Fruit fly (Drosophila melanogaster) whole organism, embryonic: ENCODE data around the gene CG3630.

Experiments used
- Abd-B ChIP-seq: fragments of 200-800 bp; sonication (Bioruptor generic); optimal IDR thresholded peaks from 2 replicates; lab custom pipeline; 2018; ENCODE audit warnings: missing biosample characterization, mild to moderate bottlenecking, missing genetic modification characterization, moderate library complexity
- Atf3 ChIP-seq: fragments of 200-800 bp; sonication (Bioruptor generic); optimal IDR thresholded peaks from 3 replicates; lab custom pipeline; 2016; ENCODE audit warnings: missing biosample characterization, missing genetic modification characterization
- Bteb2 ChIP-seq: fragments of 200-800 bp; sonication (Bioruptor generic); optimal IDR thresholded peaks from 2 replicates; lab custom pipeline; 2016; ENCODE audit warnings: missing biosample characterization, missing genetic modification characterization
- CG10147 ChIP-seq: fragments of 200-800 bp; sonication (Bioruptor generic); optimal IDR thresholded peaks from 2 replicates; lab custom pipeline; 2019; ENCODE audit warnings: missing biosample characterization, mild to moderate bottlenecking, missing genetic modification characterization, moderate library complexity
- CG10431 ChIP-seq: fragments of 200-800 bp; sonication (Bioruptor generic); optimal IDR thresholded peaks from 3 replicates; lab custom pipeline; 2018; ENCODE audit warnings: missing biosample characterization, mild to moderate bottlenecking, missing genetic modification characterization
- CG11504 ChIP-seq: fragments of 200-800 bp; sonication (Bioruptor generic); optimal IDR thresholded peaks from 3 replicates; lab custom pipeline; 2019; ENCODE audit warnings: missing biosample characterization, mild to moderate bottlenecking, missing genetic modification characterization, moderate library complexity
- CG12104 ChIP-seq: fragments of 200-800 bp; sonication (Bioruptor generic); optimal IDR thresholded peaks from 3 replicates; lab custom pipeline; 2016; ENCODE audit warnings: missing biosample characterization, missing genetic modification characterization
- CG1233 ChIP-seq: fragments of 200-800 bp; sonication (Bioruptor generic); optimal IDR thresholded peaks from 4 replicates; lab custom pipeline; 2018; ENCODE audit warnings: missing biosample characterization, mild to moderate bottlenecking, missing genetic modification characterization
- CG12391 ChIP-seq: fragments of 200-800 bp; sonication (Bioruptor generic); optimal IDR thresholded peaks from 3 replicates; lab custom pipeline; 2018; ENCODE audit warnings: missing biosample characterization, mild to moderate bottlenecking, missing genetic modification characterization, moderate library complexity
- CG13424 ChIP-seq: fragments of 200-800 bp; sonication (Bioruptor generic); optimal IDR thresholded peaks from 2 replicates; lab custom pipeline; 2019; ENCODE audit warnings: missing biosample characterization, mild to moderate bottlenecking, missing genetic modification characterization, moderate library complexity
- CG14050 ChIP-seq: fragments of 200-800 bp; sonication (Bioruptor generic); IDR thresholded peaks from 3 replicates; pipeline ENCODE4 v1.3.6; 2022; ENCODE audit warnings: missing biosample characterization, missing genetic modification characterization
- CG15514 ChIP-seq: fragments of 200-800 bp; sonication (Bioruptor generic); optimal IDR thresholded peaks from 3 replicates; lab custom pipeline; 2017; ENCODE audit warnings: missing biosample characterization, missing genetic modification characterization, mild to moderate bottlenecking, moderate library complexity, missing genetic modification reagents
- CG2120 ChIP-seq: fragments of 200-800 bp; sonication (Bioruptor generic); optimal IDR thresholded peaks from 3 replicates; lab custom pipeline; 2016; ENCODE audit warnings: missing biosample characterization, missing genetic modification characterization
- CG34376 ChIP-seq: fragments of 200-800 bp; sonication (Bioruptor generic); optimal IDR thresholded peaks from 2 replicates; lab custom pipeline; 2018; ENCODE audit warnings: missing biosample characterization, mild to moderate bottlenecking, missing genetic modification characterization
- CG5180 ChIP-seq: fragments of 200-800 bp; sonication (Bioruptor generic); optimal IDR thresholded peaks from 3 replicates; lab custom pipeline; 2017; ENCODE audit warnings: missing biosample characterization, missing genetic modification characterization, mild to moderate bottlenecking, moderate library complexity, missing genetic modification reagents
- CG6765 ChIP-seq: fragments of 200-800 bp; sonication (Bioruptor generic); optimal IDR thresholded peaks from 3 replicates; lab custom pipeline; 2017; ENCODE audit warnings: missing biosample characterization, mild to moderate bottlenecking, missing genetic modification characterization
- CG8089 ChIP-seq: fragments of 200-800 bp; sonication (Bioruptor generic); optimal IDR thresholded peaks from 3 replicates; lab custom pipeline; 2016; ENCODE audit warnings: missing biosample characterization, missing genetic modification characterization
- CG8281 ChIP-seq: fragments of 200-800 bp; sonication (Bioruptor generic); optimal IDR thresholded peaks from 2 replicates; lab custom pipeline; 2018; ENCODE audit warnings: missing biosample characterization, mild to moderate bottlenecking, missing genetic modification characterization, moderate library complexity
- CG8359 ChIP-seq: fragments of 200-800 bp; sonication (Bioruptor generic); optimal IDR thresholded peaks from 2 replicates; lab custom pipeline; 2017; ENCODE audit warnings: missing biosample characterization, mild to moderate bottlenecking, missing genetic modification characterization, borderline replicate concordance
- CG8478 ChIP-seq: fragments of >200 bp; optimal IDR thresholded peaks from 2 replicates; lab custom pipeline; 2018
- CG8944 ChIP-seq: fragments of 200-800 bp; sonication (Bioruptor generic); optimal IDR thresholded peaks from 3 replicates; lab custom pipeline; 2016; ENCODE audit warnings: missing biosample characterization, missing genetic modification characterization
- CG9797 ChIP-seq: fragments of 200-800 bp; sonication (Bioruptor generic); optimal IDR thresholded peaks from 3 replicates; lab custom pipeline; 2018; ENCODE audit warnings: missing biosample characterization, mild to moderate bottlenecking, missing genetic modification characterization
- Dbx ChIP-seq: fragments of 200-800 bp; sonication (Bioruptor generic); IDR thresholded peaks from 3 replicates; pipeline ENCODE4 v1.3.6; 2022; ENCODE audit warnings: missing biosample characterization, missing genetic modification characterization
- HLH3B ChIP-seq: fragments of 200-800 bp; sonication (Bioruptor generic); IDR thresholded peaks from 2 replicates; pipeline ENCODE4 v1.3.6; 2022; ENCODE audit warnings: missing biosample characterization, missing genetic modification characterization
- HLH4C ChIP-seq: fragments of 200-800 bp; sonication (Bioruptor generic); IDR thresholded peaks from 3 replicates; pipeline ENCODE4 v1.3.6; 2022; ENCODE audit warnings: missing biosample characterization, missing genetic modification characterization; ENCODE audit not compliant: partially characterized antibody
- Hmr ChIP-seq: fragments of 200-800 bp; sonication (Bioruptor generic); optimal IDR thresholded peaks from 3 replicates; lab custom pipeline; 2017; ENCODE audit warnings: mild to moderate bottlenecking, missing biosample characterization, missing genetic modification reagents, missing genetic modification characterization
- Hr39 ChIP-seq: fragments of >200 bp; optimal IDR thresholded peaks from 2 replicates; lab custom pipeline; 2017
- Jarid2 ChIP-seq: fragments of 200-800 bp; sonication (Bioruptor generic); optimal IDR thresholded peaks from 3 replicates; lab custom pipeline; 2017; ENCODE audit warnings: mild to moderate bottlenecking, missing biosample characterization, missing genetic modification reagents, missing genetic modification characterization
- Lim3 ChIP-seq: fragments of 200-800 bp; sonication (Bioruptor generic); IDR thresholded peaks from 2 replicates; pipeline ENCODE4 v1.3.6; 2022; ENCODE audit warnings: missing biosample characterization, missing genetic modification characterization
- Mrtf ChIP-seq: fragments of 200-800 bp; sonication (Bioruptor generic); IDR thresholded peaks from 3 replicates; pipeline ENCODE4 v1.3.6; 2022; ENCODE audit warnings: missing biosample characterization, missing genetic modification characterization
- Oli ChIP-seq: fragments of 200-800 bp; sonication (Bioruptor generic); optimal IDR thresholded peaks from 2 replicates; lab custom pipeline; 2018; ENCODE audit warnings: missing biosample characterization, mild to moderate bottlenecking, missing genetic modification characterization, moderate library complexity
- Optix ChIP-seq: fragments of 200-800 bp; sonication (Bioruptor generic); IDR thresholded peaks from 3 replicates; pipeline ENCODE4 v1.3.6; 2022; ENCODE audit warnings: missing biosample characterization, missing genetic modification characterization
- Side ChIP-seq: fragments of 200-800 bp; sonication (Bioruptor generic); optimal IDR thresholded peaks from 2 replicates; lab custom pipeline; 2016; ENCODE audit warnings: missing biosample characterization, missing genetic modification characterization
- Sox100B ChIP-seq: fragments of 200-800 bp; sonication (Bioruptor generic); optimal IDR thresholded peaks from 3 replicates; lab custom pipeline; 2018; ENCODE audit warnings: missing biosample characterization, mild to moderate bottlenecking, missing genetic modification characterization
- az2 ChIP-seq: fragments of 200-800 bp; sonication (Bioruptor generic); optimal IDR thresholded peaks from 3 replicates; lab custom pipeline; 2016; ENCODE audit warnings: missing biosample characterization, missing genetic modification characterization
- danr ChIP-seq: fragments of 200-800 bp; sonication (Bioruptor generic); IDR thresholded peaks from 2 replicates; pipeline ENCODE4 v1.3.6; 2022; ENCODE audit warnings: missing biosample characterization, missing genetic modification characterization
- disco-r ChIP-seq: fragments of 200-800 bp; sonication (Bioruptor generic); optimal IDR thresholded peaks from 2 replicates; lab custom pipeline; 2016; ENCODE audit warnings: missing biosample characterization, missing genetic modification characterization
- dpn ChIP-seq, 2 experiments: fragments of 200-800 bp; sonication (Bioruptor generic); optimal IDR thresholded peaks; 3 replicates each; lab custom pipeline; 2016; ENCODE audit warnings: missing biosample characterization in 2 of 2, missing genetic modification characterization in 2 of 2
- gce ChIP-seq: fragments of 200-800 bp; sonication (Bioruptor generic); IDR thresholded peaks from 3 replicates; pipeline ENCODE4 v1.3.6; 2022; ENCODE audit warnings: missing biosample characterization, missing genetic modification characterization
- hb ChIP-seq: fragments of 200-800 bp; sonication (Bioruptor generic); IDR thresholded peaks from 3 replicates; pipeline ENCODE4 v1.3.6; 2022; ENCODE audit warnings: missing biosample characterization, missing genetic modification characterization; ENCODE audit not compliant: partially characterized antibody
- mld ChIP-seq: fragments of 200-800 bp; sonication (Bioruptor generic); IDR thresholded peaks from 3 replicates; pipeline ENCODE4 v1.3.6; 2022; ENCODE audit warnings: missing biosample characterization, missing genetic modification characterization; ENCODE audit not compliant: partially characterized antibody
- nerfin-1 ChIP-seq: fragments of 200-800 bp; sonication (Bioruptor generic); optimal IDR thresholded peaks from 3 replicates; lab custom pipeline; 2019; ENCODE audit warnings: missing biosample characterization, mild to moderate bottlenecking, missing genetic modification characterization, moderate library complexity
- pan ChIP-seq, 4 experiments: fragments of >200 bp in 3 of 4; fragments of 200-800 bp in 1 of 4; sonication (Bioruptor generic) in 1 of 4; optimal IDR thresholded peaks in 3 of 4; IDR thresholded peaks in 1 of 4; 2 replicates each; pipeline versions ENCODE4 v1.3.6 to Lab custom; 2017 to 2022; ENCODE audit warnings: missing biosample characterization in 2 of 4, missing genetic modification characterization in 2 of 4, mixed read lengths in 1 of 4
- pzg ChIP-seq: fragments of 200-800 bp; sonication (Bioruptor generic); optimal IDR thresholded peaks from 3 replicates; lab custom pipeline; 2018; ENCODE audit warnings: missing biosample characterization, mild to moderate bottlenecking, missing genetic modification characterization, moderate library complexity
- sc ChIP-seq, 3 experiments: fragments of >200 bp in 2 of 3; fragments of 200-800 bp in 1 of 3; sonication (Bioruptor generic) in 1 of 3; optimal IDR thresholded peaks; 2 replicates in 2 of 3; 3 replicates in 1 of 3; lab custom pipeline; 2017; ENCODE audit warnings: mild to moderate bottlenecking in 1 of 3, missing biosample characterization in 1 of 3, missing genetic modification characterization in 1 of 3, missing genetic modification reagents in 1 of 3
- ssp ChIP-seq: fragments of 200-800 bp; sonication (Bioruptor generic); IDR thresholded peaks from 2 replicates; pipeline ENCODE4 v1.3.6; 2022; ENCODE audit warnings: missing biosample characterization, missing genetic modification characterization
- trem ChIP-seq: fragments of 200-800 bp; optimal IDR thresholded peaks from 3 replicates; lab custom pipeline; 2019; ENCODE audit warnings: missing biosample characterization, mild to moderate bottlenecking, missing genetic modification characterization, moderate library complexity

The CG3630 gene

dm6 chrX:2135868-2136787 is 25.9 kb upstream of the CG3630 start (continued):
- 0 out of 2 replicates have a peak, but pooled peaks have one; percentile 28 for TF ChIP-seq HLH3B
- no peak for TF ChIP-seq CG5180 (GFP tag; lab: Kevin White, UChicago)
- TF ChIP-seq Abd-B, result peak; percentile 44
- TF ChIP-seq mld, result no peak
- no peak for TF ChIP-seq trem (tag; lab: Kevin White, UChicago)
- TF ChIP-seq CG10431 (GFP tag; lab: Kevin White, UChicago), result no peak
- TF ChIP-seq sc (optimal IDR thresholded peaks at IDR 0.05; lab: Kevin White, UChicago), result no peak
- no peak for TF ChIP-seq sc (GFP tag; optimal IDR thresholded peaks at IDR 0.05; lab: Kevin White, UChicago)
- TF ChIP-seq az2 (GFP tag; lab: Kevin White, UChicago), result no peak
- TF ChIP-seq CG6765 (GFP tag; lab: Kevin White, UChicago), result no peak
- TF ChIP-seq hb, result no peak
- TF ChIP-seq gce (GFP tag; lab: Robert Waterston, UW), result no peak
- no peak for TF ChIP-seq HLH4C (GFP tag; lab: Robert Waterston, UW)
- peak; percentile 21 for TF ChIP-seq Sox100B (GFP tag; lab: Kevin White, UChicago)
- TF ChIP-seq Hr39 (lab: Kevin White, UChicago), result no peak
- TF ChIP-seq danr, result no peak
- peak; percentile 47 for TF ChIP-seq CG11504 (tag; lab: Kevin White, UChicago)
- TF ChIP-seq Dbx (GFP tag; lab: Robert Waterston, UW), result no peak
- TF ChIP-seq CG15514 (GFP tag; lab: Kevin White, UChicago), result peak; percentile 6
- peak; percentile 45 for TF ChIP-seq CG13424 (tag; lab: Kevin White, UChicago)
- TF ChIP-seq CG8089 (GFP tag; lab: Kevin White, UChicago), result no peak
- TF ChIP-seq pan (optimal IDR thresholded peaks at IDR 0.05; lab: Kevin White, UChicago), result no peak
- peak in 1 of 2 experiments; percentile 66 for TF ChIP-seq pan (GFP tag; optimal IDR thresholded peaks at IDR 0.05 in 1 of 2, IDR thresholded peaks at IDR 0.05 in 1 of 2)
- no peak for TF ChIP-seq CG8281 (tag; lab: Kevin White, UChicago)
- no peak for TF ChIP-seq CG9797 (GFP tag; lab: Kevin White, UChicago)
- no peak for TF ChIP-seq CG10147 (GFP tag; lab: Kevin White, UChicago)
- TF ChIP-seq CG2120 (GFP tag; lab: Kevin White, UChicago), result peak; percentile 45
- peak; percentile 23 for TF ChIP-seq CG8944 (GFP tag; lab: Kevin White, UChicago)
- TF ChIP-seq Hmr (GFP tag; lab: Kevin White, UChicago), result peak; percentile 50
- TF ChIP-seq CG14050 (GFP tag; lab: Robert Waterston, UW), result peak; percentile 47; the same call in 1 of the 3 replicates
- TF ChIP-seq CG12391 (tag; lab: Kevin White, UChicago), result no peak
- no peak for TF ChIP-seq nerfin-1 (tag; lab: Kevin White, UChicago)
- TF ChIP-seq disco-r (GFP tag; lab: Kevin White, UChicago), result no peak
- no peak for TF ChIP-seq Atf3 (GFP tag; lab: Kevin White, UChicago)
- TF ChIP-seq Lim3 (GFP tag; lab: Robert Waterston, UW), result no peak
- peak; percentile 52 for TF ChIP-seq Oli
- TF ChIP-seq CG34376 (GFP tag; lab: Kevin White, UChicago), result no peak
- TF ChIP-seq Mrtf (GFP tag; lab: Robert Waterston, UW), result peak; percentile 61; the same call in 1 of the 3 replicates
- TF ChIP-seq Bteb2, result no peak
- TF ChIP-seq Side (GFP tag; lab: Kevin White, UChicago), result no peak
- peak; percentile 60 for TF ChIP-seq Jarid2 (GFP tag; lab: Kevin White, UChicago)
- no peak for TF ChIP-seq Optix (GFP tag; lab: Robert Waterston, UW)
- TF ChIP-seq dpn (GFP tag; optimal IDR thresholded peaks at IDR 0.05; lab: Kevin White, UChicago), result peak; percentile 12 to 53
- TF ChIP-seq CG1233 (GFP tag; lab: Kevin White, UChicago), result no peak
- peak; percentile 10 for TF ChIP-seq CG8359 (GFP tag; lab: Kevin White, UChicago)
- TF ChIP-seq CG8478 (lab: Kevin White, UChicago), result no peak
- no peak for TF ChIP-seq CG12104 (GFP tag; lab: Kevin White, UChicago)
- TF ChIP-seq ssp (GFP tag; lab: Robert Waterston, UW), result peak; percentile 41; the same call in 1 of the 2 replicates
- no peak for TF ChIP-seq pzg (GFP tag; lab: Kevin White, UChicago)
